Fruit fly (Drosophila melanogaster) whole organism: ENCODE data around the gene CG14883.

Experiments used
- CG8478 ChIP-seq: fragments of >200 bp; optimal IDR thresholded peaks from 2 replicates; lab custom pipeline; 2018; ENCODE audit warnings: inconsistent platforms
- EcR ChIP-seq, 2 experiments: fragments of >200 bp; optimal IDR thresholded peaks; 2 replicates each; lab custom pipeline; 2017; ENCODE audit warnings: missing biosample characterization in 2 of 2, missing genetic modification characterization in 2 of 2, missing genetic modification reagents in 2 of 2
- pan ChIP-seq: fragments of >200 bp; optimal IDR thresholded peaks from 2 replicates; lab custom pipeline; 2017
- psq ChIP-seq: fragments of >200 bp; optimal IDR thresholded peaks from 2 replicates; lab custom pipeline; 2017

dm6 chr3R:16477033-16477432 lies 21.2 kb downstream of the CG14883 start, which contains the start of gene Gyc89Db:
- TF ChIP-seq CG8478 (lab: Kevin White, UChicago) = no peak
- no peak for TF ChIP-seq pan (lab: Kevin White, UChicago)
- TF ChIP-seq EcR (GFP tag; optimal IDR thresholded peaks at IDR 0.05; lab: Kevin White, UChicago) = no peak
- TF ChIP-seq psq (lab: Kevin White, UChicago) = no peak
